Worm (Caenorhabditis elegans): ENCODE measurements around the gene lcmt-1.

- TF ChIP-seq snpc-4 (tag; optimal IDR thresholded peaks at IDR 0.05) = no peak
- TF ChIP-seq lsy-2 (tag; optimal IDR thresholded peaks at IDR 0.05) = no peak
- no peak for TF ChIP-seq unc-120 (tag; optimal IDR thresholded peaks at IDR 0.05; ENCODE audit: poor library complexity, severe bottlenecking)
- no peak for TF ChIP-seq tbx-8 (GFP tag; optimal IDR thresholded peaks at IDR 0.05)
- no peak for TF ChIP-seq ham-2 (GFP tag; optimal IDR thresholded peaks at IDR 0.05)
- no peak for TF ChIP-seq elt-3 (tag; optimal IDR thresholded peaks at IDR 0.05)
- no peak for TF ChIP-seq ces-1 (GFP tag; optimal IDR thresholded peaks at IDR 0.05)
- TF ChIP-seq unc-39 (tag; optimal IDR thresholded peaks at IDR 0.05) = no peak
- TF ChIP-seq bed-3 (GFP tag; optimal IDR thresholded peaks at IDR 0.05) = no peak
- no peak for TF ChIP-seq lin-32 (GFP tag; optimal IDR thresholded peaks at IDR 0.05)
- no peak for TF ChIP-seq nhr-76 (tag; optimal IDR thresholded peaks at IDR 0.05)
- no peak for TF ChIP-seq mep-1 (tag; optimal IDR thresholded peaks at IDR 0.05)
These were observed 38.9 kb downstream of the lcmt-1 start for ce11 chrIII:4382118-4382517.
